Fruit fly (Drosophila melanogaster): ENCODE measurements around the gene CG14689.

- TF ChIP-seq Fer1 (GFP tag; optimal IDR thresholded peaks at IDR 0.05): peak; percentile 52
- no peak for TF ChIP-seq her (GFP tag; optimal IDR thresholded peaks at IDR 0.05)
- no peak for TF ChIP-seq Ets65A (GFP tag)
- no peak for TF ChIP-seq odd (GFP tag; optimal IDR thresholded peaks at IDR 0.05)
These were observed 22.2 kb downstream of the CG14689 start for dm6 chr3R:10688835-10689234.

All from whole organism, embryonic.